Worm (Caenorhabditis elegans) whole organism, L4/young adult: ENCODE data around the gene C01G6.4.

Source experiments
- W03F9.2 ChIP-seq: fragments of 150-350 bp; optimal IDR thresholded peaks from 2 replicates; lab custom pipeline; 2014; ENCODE audit warnings: missing biosample characterization, missing genetic modification characterization
- dao-5 ChIP-seq: sonication (generic microtip); optimal IDR thresholded peaks from 2 replicates; lab custom pipeline; 2016; ENCODE audit warnings: missing genotype, missing genetic modification characterization, moderate library complexity, missing compliant biosample characterization

DNA sequence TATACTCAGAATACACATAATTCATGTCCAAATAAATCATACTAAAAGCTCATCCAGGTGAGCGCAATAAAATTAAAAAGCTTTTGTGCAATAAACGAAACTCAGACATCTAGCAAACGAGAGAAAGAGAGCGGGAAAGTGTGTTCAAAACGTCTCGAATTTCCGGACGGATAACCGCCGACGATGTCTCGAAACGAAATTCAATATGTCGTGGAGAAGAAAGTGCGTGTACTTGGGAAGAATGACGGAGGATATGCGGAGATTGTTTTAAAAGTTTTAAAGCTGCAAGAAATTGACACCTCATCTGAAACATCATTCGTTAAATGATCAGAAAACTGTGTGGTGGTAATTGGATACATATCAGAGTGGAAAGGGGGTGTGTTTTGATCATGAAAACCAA is 41.9 kb upstream of the C01G6.4 start:
- TF ChIP-seq W03F9.2 (no peak), dao-5 (tag; lab: Kevin White, UChicago) (no peak)
